Fruit fly (Drosophila melanogaster) whole organism, prepupa: ENCODE data around the gene CG31207.

Experiments
- CG10669 ChIP-seq: fragments of 200-800 bp; sonication (Bioruptor generic); optimal IDR thresholded peaks from 3 replicates; lab custom pipeline; 2018; ENCODE audit warnings: missing biosample characterization, mild to moderate bottlenecking, missing genetic modification characterization, moderate library complexity
- CG11902 ChIP-seq: fragments of 200-800 bp; sonication (Bioruptor generic); optimal IDR thresholded peaks from 3 replicates; lab custom pipeline; 2016; ENCODE audit warnings: missing biosample characterization, missing genetic modification characterization
- CG15336 ChIP-seq: fragments of 200-800 bp; sonication (Bioruptor generic); IDR thresholded peaks from 2 replicates; pipeline ENCODE4 v1.3.6; 2022; ENCODE audit warnings: missing biosample characterization, missing genetic modification characterization
- CG1621 ChIP-seq: fragments of 200-800 bp; sonication (Bioruptor generic); optimal IDR thresholded peaks from 3 replicates; lab custom pipeline; 2018; ENCODE audit warnings: missing biosample characterization, mild to moderate bottlenecking, missing genetic modification characterization
- CG16779 ChIP-seq: fragments of 200-800 bp; sonication (Bioruptor generic); optimal IDR thresholded peaks from 3 replicates; lab custom pipeline; 2017; ENCODE audit warnings: missing biosample characterization, mild to moderate bottlenecking, missing genetic modification characterization
- CG3032 ChIP-seq: fragments of 200-800 bp; optimal IDR thresholded peaks from 2 replicates; lab custom pipeline; 2019; ENCODE audit warnings: missing biosample characterization, mild to moderate bottlenecking, missing genetic modification characterization, moderate library complexity
- CG31627 ChIP-seq: fragments of 200-800 bp; sonication (Bioruptor generic); optimal IDR thresholded peaks from 3 replicates; lab custom pipeline; 2016; ENCODE audit warnings: missing biosample characterization, missing genetic modification characterization
- CG6808 ChIP-seq: fragments of 200-800 bp; sonication (Bioruptor generic); optimal IDR thresholded peaks from 3 replicates; lab custom pipeline; 2017; ENCODE audit warnings: missing biosample characterization, missing genetic modification characterization, mild to moderate bottlenecking, moderate library complexity, missing genetic modification reagents
- CG8119 ChIP-seq: fragments of 200-800 bp; sonication (Bioruptor generic); IDR thresholded peaks from 3 replicates; pipeline ENCODE4 v1.3.6; 2022; ENCODE audit warnings: missing biosample characterization, missing genetic modification characterization
- CG9139 ChIP-seq: fragments of 200-800 bp; sonication (Bioruptor generic); optimal IDR thresholded peaks from 3 replicates; lab custom pipeline; 2017; ENCODE audit warnings: missing biosample characterization, mild to moderate bottlenecking, missing genetic modification characterization
- Eip78C ChIP-seq: fragments of 200-800 bp; sonication (Bioruptor generic); peaks from one replicate; lab custom pipeline; 2016; ENCODE audit warnings: missing biosample characterization, missing genetic modification characterization
- Eip93F ChIP-seq: fragments of 200-800 bp; sonication (Bioruptor generic); optimal IDR thresholded peaks from 2 replicates; lab custom pipeline; 2016; ENCODE audit warnings: missing biosample characterization, mild to moderate bottlenecking, missing genetic modification characterization
- Ets21C ChIP-seq: fragments of 200-800 bp; sonication (Bioruptor generic); optimal IDR thresholded peaks from 3 replicates; lab custom pipeline; 2016; ENCODE audit warnings: missing biosample characterization, missing genetic modification characterization
- Ets96B ChIP-seq: fragments of 200-800 bp; optimal IDR thresholded peaks from 2 replicates; lab custom pipeline; 2019; ENCODE audit warnings: missing biosample characterization, mild to moderate bottlenecking, missing genetic modification characterization, moderate library complexity
- Gug ChIP-seq: fragments of 200-800 bp; sonication (Bioruptor generic); IDR thresholded peaks from 2 replicates; pipeline ENCODE4 v1.3.6; 2022; ENCODE audit warnings: missing biosample characterization, missing genetic modification characterization
- Hr4 ChIP-seq: fragments of 200-800 bp; sonication (Bioruptor generic); optimal IDR thresholded peaks from 3 replicates; lab custom pipeline; 2016; ENCODE audit warnings: missing biosample characterization, missing genetic modification characterization
- Lpt ChIP-seq: fragments of 200-800 bp; sonication (Bioruptor generic); optimal IDR thresholded peaks from 3 replicates; lab custom pipeline; 2016; ENCODE audit warnings: missing biosample characterization, missing genetic modification characterization
- Met ChIP-seq: fragments of 200-800 bp; sonication (Bioruptor generic); optimal IDR thresholded peaks from 3 replicates; lab custom pipeline; 2016; ENCODE audit warnings: missing biosample characterization, missing genetic modification characterization
- OdsH ChIP-seq: fragments of 200-800 bp; sonication (Bioruptor generic); optimal IDR thresholded peaks from 3 replicates; lab custom pipeline; 2016; ENCODE audit warnings: missing biosample characterization, missing genetic modification characterization
- Sox14 ChIP-seq: fragments of 200-800 bp; sonication (Bioruptor generic); optimal IDR thresholded peaks from 3 replicates; lab custom pipeline; 2016; ENCODE audit warnings: missing biosample characterization, missing genetic modification characterization
- dac ChIP-seq: fragments of 200-800 bp; sonication (Bioruptor generic); optimal IDR thresholded peaks from 2 replicates; lab custom pipeline; 2017; ENCODE audit warnings: missing biosample characterization, mild to moderate bottlenecking, missing genetic modification characterization
- fd59A ChIP-seq: fragments of 200-800 bp; sonication (Bioruptor generic); optimal IDR thresholded peaks from 2 replicates; lab custom pipeline; 2017; ENCODE audit warnings: missing biosample characterization, mild to moderate bottlenecking, missing genetic modification characterization, missing genetic modification reagents
- fkh ChIP-seq: fragments of 200-800 bp; sonication (Bioruptor generic); optimal IDR thresholded peaks from 3 replicates; lab custom pipeline; 2017; ENCODE audit warnings: missing biosample characterization, mild to moderate bottlenecking, missing genetic modification characterization, moderate library complexity
- lz ChIP-seq: fragments of 200-800 bp; sonication (Bioruptor generic); optimal IDR thresholded peaks from 3 replicates; lab custom pipeline; 2016; ENCODE audit warnings: missing biosample characterization, missing genetic modification characterization
- pdm3 ChIP-seq: fragments of 200-800 bp; sonication (Bioruptor generic); optimal IDR thresholded peaks from 3 replicates; lab custom pipeline; 2016; ENCODE audit warnings: missing biosample characterization, missing genetic modification characterization
- spab ChIP-seq: fragments of 200-800 bp; sonication (Bioruptor generic); optimal IDR thresholded peaks from 2 replicates; lab custom pipeline; 2017; ENCODE audit warnings: missing biosample characterization, mild to moderate bottlenecking, missing genetic modification characterization, missing genetic modification reagents
- vri ChIP-seq: fragments of 200-800 bp; sonication (Bioruptor generic); optimal IDR thresholded peaks from 3 replicates; lab custom pipeline; 2016; ENCODE audit warnings: missing biosample characterization, mild to moderate bottlenecking, missing genetic modification characterization

CG31207 gene

DNA sequence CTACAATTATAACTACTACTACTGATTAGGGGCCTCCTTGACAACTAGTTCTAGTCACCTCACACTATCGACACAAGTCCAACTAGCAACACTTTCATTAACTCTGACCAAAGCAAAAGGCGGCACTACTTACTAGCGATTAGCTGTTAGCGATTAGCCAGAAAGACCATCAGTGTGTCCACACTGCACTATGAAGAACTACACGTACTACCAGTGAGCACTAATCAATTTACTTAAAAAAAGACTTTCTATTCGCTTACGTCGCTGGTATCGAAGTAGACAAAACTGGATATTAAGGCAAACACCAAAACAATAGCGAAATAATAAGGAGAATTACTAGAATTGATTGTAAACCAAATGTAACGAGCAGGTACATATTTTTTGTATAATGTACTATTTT, 33.0 kb downstream of the CG31207 start:
- no peak for TF ChIP-seq CG16779
- TF ChIP-seq CG31627 (GFP tag; lab: Kevin White, UChicago): no peak
- TF ChIP-seq Hr4 (GFP tag; lab: Kevin White, UChicago): no peak
- no peak for TF ChIP-seq CG8119 (GFP tag; lab: Robert Waterston, UW)
- TF ChIP-seq CG15336 (GFP tag; lab: Robert Waterston, UW): no peak
- no peak for TF ChIP-seq CG3032 (tag; lab: Kevin White, UChicago)
- TF ChIP-seq CG10669 (GFP tag; lab: Kevin White, UChicago): no peak
- no peak for TF ChIP-seq fd59A (GFP tag; lab: Kevin White, UChicago)
- TF ChIP-seq OdsH (GFP tag; lab: Kevin White, UChicago): no peak
- TF ChIP-seq CG6808: no peak
- no peak for TF ChIP-seq Met (GFP tag; lab: Kevin White, UChicago)
- TF ChIP-seq CG11902 (GFP tag; lab: Kevin White, UChicago): no peak
- no peak for TF ChIP-seq lz (GFP tag; lab: Kevin White, UChicago)
- no peak for TF ChIP-seq dac
- no peak for TF ChIP-seq CG1621 (tag; lab: Kevin White, UChicago)
- no peak for TF ChIP-seq Lpt (GFP tag; lab: Kevin White, UChicago)

DNA sequence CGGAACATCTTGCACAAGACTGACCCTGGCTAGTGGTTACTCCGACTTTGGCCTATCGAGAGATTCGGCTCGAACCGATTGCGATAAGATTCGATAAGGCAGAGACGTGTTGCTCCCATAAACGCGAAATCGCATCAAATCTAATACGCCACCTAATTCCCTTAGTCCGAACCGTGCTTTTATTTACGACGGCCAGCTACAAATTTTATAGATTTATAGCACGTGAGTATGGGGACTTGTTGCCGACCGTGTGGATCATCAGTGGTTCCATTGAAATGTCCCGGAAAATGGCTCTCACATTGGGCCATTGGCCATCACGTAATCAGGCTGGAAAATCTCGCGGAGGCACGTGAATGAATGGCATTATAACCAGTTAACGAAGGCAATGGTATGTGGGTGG, 39.9 kb downstream of the CG31207 start, which contains the start of gene Alp5:
Alp5 (minus strand) TSS at position 24 of the 400 bp plus-strand sequence.
- no peak for TF ChIP-seq OdsH (GFP tag; lab: Kevin White, UChicago)
- TF ChIP-seq, all 60 proteins: peak for 0

DNA sequence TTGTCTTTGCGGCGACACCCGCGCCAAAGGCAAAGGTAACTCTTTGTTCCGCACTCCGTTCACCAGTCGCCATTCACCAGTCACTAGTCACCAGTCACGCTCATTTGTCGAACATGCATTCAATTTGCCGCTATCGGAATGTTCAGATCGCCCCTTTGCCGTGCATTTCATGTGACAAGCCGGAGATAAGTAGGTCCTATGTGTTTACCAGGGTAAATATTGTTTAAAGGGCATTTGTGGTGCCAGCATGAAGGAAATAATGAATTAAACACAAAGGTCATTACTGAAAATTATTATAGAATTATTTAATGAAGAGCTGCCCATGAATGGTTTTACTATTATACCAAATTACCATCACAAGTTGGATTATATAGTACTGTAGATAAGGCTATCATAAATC, 45.7 kb downstream of the CG31207 start:
- TF ChIP-seq vri (GFP tag; lab: Kevin White, UChicago) (no peak), fkh (peak; percentile 57)

DNA sequence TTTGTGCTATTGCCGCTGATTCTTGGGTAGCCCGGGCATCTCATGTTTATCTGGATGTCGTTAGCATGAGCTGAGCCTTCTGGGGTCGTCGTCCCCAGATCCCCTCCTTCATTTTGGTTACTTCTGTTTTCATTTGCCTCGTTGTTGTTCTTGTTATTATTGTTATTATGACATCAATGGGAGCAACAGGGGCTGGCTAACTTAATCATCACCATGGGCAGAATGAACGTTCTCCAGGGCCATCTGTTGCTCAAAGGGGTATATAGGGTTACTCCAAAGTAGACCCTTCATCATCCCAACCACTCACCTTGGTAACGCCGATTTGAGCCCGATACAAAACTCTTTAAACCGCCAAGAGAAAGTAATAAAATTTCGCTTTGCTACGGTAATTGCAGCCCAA, 48.5 kb downstream of the CG31207 start:
- TF ChIP-seq pdm3 (no peak), dac (no peak), Sox14 (GFP tag; lab: Kevin White, UChicago) (no peak), spab (no peak), Ets21C (GFP tag; lab: Kevin White, UChicago) (no peak), fkh (no peak), Eip78C (GFP tag; lab: Kevin White, UChicago) (no peak), Gug (GFP tag; lab: Robert Waterston, UW) (no peak), Ets96B (tag; lab: Kevin White, UChicago) (no peak), Eip93F (GFP tag; lab: Kevin White, UChicago) (no peak), CG9139 (no peak)
- TF ChIP-seq, all 60 proteins: peak for 0
